Fruit fly (Drosophila melanogaster) whole organism, embryonic: Measurements from ENCODE around the gene Mink.
A peak's percentile ranks its signal among the peaks of the same experiment; 100 is the strongest.

Experiments used
- Abd-B ChIP-seq: fragments of 200-800 bp; sonication (Bioruptor generic); optimal IDR thresholded peaks from 2 replicates; lab custom pipeline; 2018; ENCODE audit warnings: missing biosample characterization, mild to moderate bottlenecking, missing genetic modification characterization, moderate library complexity
- Atf6 ChIP-seq: fragments of 200-800 bp; sonication (Bioruptor generic); IDR thresholded peaks from 2 replicates; pipeline ENCODE4 v1.3.6; 2022; ENCODE audit warnings: missing biosample characterization, missing genetic modification characterization
- Bdp1 ChIP-seq: fragments of 200-800 bp; sonication (Bioruptor generic); optimal IDR thresholded peaks from 3 replicates; lab custom pipeline; 2016; ENCODE audit warnings: missing biosample characterization, missing genetic modification characterization
- Bgb ChIP-seq: fragments of 200-800 bp; sonication (Bioruptor generic); IDR thresholded peaks from 2 replicates; pipeline ENCODE4 v1.3.6; 2022; ENCODE audit warnings: missing biosample characterization, missing genetic modification characterization; ENCODE audit not compliant: partially characterized antibody
- C15 ChIP-seq: fragments of 200-800 bp; sonication (Bioruptor generic); IDR thresholded peaks from 3 replicates; pipeline ENCODE4 v1.3.6; 2022; ENCODE audit warnings: missing biosample characterization, missing genetic modification characterization
- CG10366 ChIP-seq: fragments of 200-800 bp; sonication (Bioruptor generic); IDR thresholded peaks from 2 replicates; pipeline ENCODE4 v1.3.6; 2022; ENCODE audit warnings: missing biosample characterization, missing genetic modification characterization
- CG10431 ChIP-seq: fragments of 200-800 bp; sonication (Bioruptor generic); optimal IDR thresholded peaks from 3 replicates; lab custom pipeline; 2018; ENCODE audit warnings: missing biosample characterization, mild to moderate bottlenecking, missing genetic modification characterization
- CG12155 ChIP-seq: fragments of 200-800 bp; sonication (Bioruptor generic); optimal IDR thresholded peaks from 3 replicates; lab custom pipeline; 2016; ENCODE audit warnings: missing biosample characterization, missing genetic modification characterization
- CG12236 ChIP-seq: fragments of 200-800 bp; sonication (Bioruptor generic); optimal IDR thresholded peaks from 2 replicates; lab custom pipeline; 2016; ENCODE audit warnings: missing biosample characterization, missing genetic modification characterization
- CG12942 ChIP-seq: fragments of 200-800 bp; sonication (Bioruptor generic); optimal IDR thresholded peaks from 3 replicates; lab custom pipeline; 2016; ENCODE audit warnings: missing biosample characterization, missing genetic modification characterization
- CG14860 ChIP-seq: fragments of 200-800 bp; sonication (Bioruptor generic); IDR thresholded peaks from 3 replicates; pipeline ENCODE4 v1.3.6; 2022; ENCODE audit warnings: missing biosample characterization, missing genetic modification characterization; ENCODE audit not compliant: partially characterized antibody
- CG15696 ChIP-seq: fragments of 200-800 bp; sonication (Bioruptor generic); optimal IDR thresholded peaks from 2 replicates; lab custom pipeline; 2019; ENCODE audit warnings: missing biosample characterization, mild to moderate bottlenecking, missing genetic modification characterization, moderate library complexity
- CG17361 ChIP-seq: fragments of 200-800 bp; sonication (Bioruptor generic); IDR thresholded peaks from 3 replicates; pipeline ENCODE4 v1.3.6; 2022; ENCODE audit warnings: missing biosample characterization, missing genetic modification characterization
- CG17829 ChIP-seq: fragments of 200-800 bp; optimal IDR thresholded peaks from 2 replicates; lab custom pipeline; 2019; ENCODE audit warnings: missing biosample characterization, mild to moderate bottlenecking, missing genetic modification characterization, moderate library complexity
- CG18476 ChIP-seq: fragments of 200-800 bp; sonication (Bioruptor generic); optimal IDR thresholded peaks from 2 replicates; lab custom pipeline; 2016; ENCODE audit warnings: missing biosample characterization, mild to moderate bottlenecking, missing genetic modification characterization
- CG33557 ChIP-seq: fragments of 200-800 bp; sonication (Bioruptor generic); optimal IDR thresholded peaks from 2 replicates; lab custom pipeline; 2019; ENCODE audit warnings: missing biosample characterization, mild to moderate bottlenecking, missing genetic modification characterization, moderate library complexity
- CG4730 ChIP-seq: fragments of 200-800 bp; sonication (Bioruptor generic); IDR thresholded peaks from 2 replicates; pipeline ENCODE4 v1.3.6; 2022; ENCODE audit warnings: missing biosample characterization, missing genetic modification characterization
- CG4854 ChIP-seq: fragments of 200-800 bp; sonication (Bioruptor generic); optimal IDR thresholded peaks from 2 replicates; lab custom pipeline; 2016; ENCODE audit warnings: missing biosample characterization, missing genetic modification characterization, inconsistent platforms
- CG6272 ChIP-seq: fragments of 200-800 bp; sonication (Bioruptor generic); IDR thresholded peaks from 2 replicates; pipeline ENCODE4 v1.3.6; 2022; ENCODE audit warnings: missing biosample characterization, missing genetic modification characterization
- CG6791 ChIP-seq: fragments of 200-800 bp; sonication (Bioruptor generic); IDR thresholded peaks from 3 replicates; pipeline ENCODE4 v1.3.6; 2022; ENCODE audit warnings: missing biosample characterization, missing genetic modification characterization; ENCODE audit not compliant: partially characterized antibody
- CG6854 ChIP-seq: fragments of 200-800 bp; sonication (Bioruptor generic); optimal IDR thresholded peaks from 3 replicates; lab custom pipeline; 2017; ENCODE audit warnings: missing biosample characterization, mild to moderate bottlenecking, missing genetic modification characterization
- CG7271 ChIP-seq: fragments of 200-800 bp; sonication (Bioruptor generic); optimal IDR thresholded peaks from 2 replicates; lab custom pipeline; 2018; ENCODE audit warnings: missing biosample characterization, mild to moderate bottlenecking, missing genetic modification characterization, moderate library complexity
- CG7839 ChIP-seq: fragments of 200-800 bp; sonication (Bioruptor generic); optimal IDR thresholded peaks from 3 replicates; lab custom pipeline; 2018; ENCODE audit warnings: missing biosample characterization, mild to moderate bottlenecking, missing genetic modification characterization, moderate library complexity
- CTCF ChIP-seq: fragments of 200-800 bp; sonication (Bioruptor generic); optimal IDR thresholded peaks from 2 replicates; lab custom pipeline; 2017; ENCODE audit warnings: missing biosample characterization, mild to moderate bottlenecking, missing genetic modification characterization, moderate library complexity
- Doc2 ChIP-seq: fragments of 200-800 bp; sonication (Bioruptor generic); IDR thresholded peaks from 2 replicates; pipeline ENCODE4 v1.3.6; 2022; ENCODE audit warnings: missing biosample characterization, missing genetic modification characterization
- Dref ChIP-seq: fragments of 200-800 bp; sonication (Bioruptor generic); IDR thresholded peaks from 2 replicates; pipeline ENCODE4 v1.3.6; 2022; ENCODE audit warnings: missing biosample characterization, missing genetic modification characterization
- H2.0 ChIP-seq: fragments of 200-800 bp; sonication (Bioruptor generic); IDR thresholded peaks from 2 replicates; pipeline ENCODE4 v1.3.6; 2022; ENCODE audit warnings: missing biosample characterization, missing genetic modification characterization
- Lhr ChIP-seq: fragments of 200-800 bp; sonication (Bioruptor generic); optimal IDR thresholded peaks from 3 replicates; lab custom pipeline; 2017; ENCODE audit warnings: mild to moderate bottlenecking, missing biosample characterization, missing genetic modification reagents, missing genetic modification characterization
- PHDP ChIP-seq: fragments of 200-800 bp; sonication (Bioruptor generic); optimal IDR thresholded peaks from 3 replicates; lab custom pipeline; 2018; ENCODE audit warnings: missing biosample characterization, mild to moderate bottlenecking, missing genetic modification characterization, moderate library complexity
- Sox102F ChIP-seq: fragments of 200-800 bp; sonication (Bioruptor generic); optimal IDR thresholded peaks from 2 replicates; lab custom pipeline; 2018; ENCODE audit warnings: missing biosample characterization, mild to moderate bottlenecking, missing genetic modification characterization, moderate library complexity
- Xbp1 ChIP-seq: fragments of 200-800 bp; sonication (Bioruptor generic); optimal IDR thresholded peaks from 3 replicates; lab custom pipeline; 2016; ENCODE audit warnings: missing biosample characterization, mild to moderate bottlenecking, missing genetic modification characterization
- ato ChIP-seq: fragments of 200-800 bp; sonication (Bioruptor generic); IDR thresholded peaks from 2 replicates; pipeline ENCODE4 v1.3.6; 2022; ENCODE audit warnings: missing biosample characterization, missing genetic modification characterization; ENCODE audit not compliant: partially characterized antibody
- bowl ChIP-seq: fragments of 200-800 bp; sonication (Bioruptor generic); IDR thresholded peaks from 2 replicates; pipeline ENCODE4 v1.3.6; 2022; ENCODE audit warnings: missing biosample characterization, missing genetic modification characterization
- dimm ChIP-seq: fragments of 200-800 bp; sonication (Bioruptor generic); IDR thresholded peaks from 2 replicates; pipeline ENCODE4 v1.3.6; 2022; ENCODE audit warnings: missing biosample characterization, missing genetic modification characterization
- fd3F ChIP-seq: fragments of 200-800 bp; sonication (Bioruptor generic); optimal IDR thresholded peaks from 2 replicates; lab custom pipeline; 2018; ENCODE audit warnings: missing biosample characterization, mild to moderate bottlenecking, missing genetic modification characterization, moderate library complexity
- fru ChIP-seq: fragments of >200 bp; optimal IDR thresholded peaks from 2 replicates; lab custom pipeline; 2017
- gro ChIP-seq: fragments of 200-800 bp; sonication (Bioruptor generic); optimal IDR thresholded peaks from 2 replicates; lab custom pipeline; 2016; ENCODE audit warnings: missing biosample characterization, missing genetic modification characterization
- org-1 ChIP-seq: fragments of 200-800 bp; sonication (Bioruptor generic); optimal IDR thresholded peaks from 2 replicates; lab custom pipeline; 2017; ENCODE audit warnings: missing biosample characterization, missing genetic modification characterization
- pan ChIP-seq, 4 experiments: fragments of >200 bp in 3 of 4; fragments of 200-800 bp in 1 of 4; sonication (Bioruptor generic) in 1 of 4; optimal IDR thresholded peaks in 3 of 4; IDR thresholded peaks in 1 of 4; 2 replicates each; pipeline versions ENCODE4 v1.3.6 to Lab custom; 2017 to 2022; ENCODE audit warnings: missing biosample characterization in 2 of 4, missing genetic modification characterization in 2 of 4, mixed read lengths in 1 of 4
- pzg ChIP-seq: fragments of 200-800 bp; sonication (Bioruptor generic); optimal IDR thresholded peaks from 3 replicates; lab custom pipeline; 2018; ENCODE audit warnings: missing biosample characterization, mild to moderate bottlenecking, missing genetic modification characterization, moderate library complexity
- ranshi ChIP-seq: fragments of 200-800 bp; sonication (Bioruptor generic); IDR thresholded peaks from 2 replicates; pipeline ENCODE4 v1.3.6; 2022; ENCODE audit warnings: missing biosample characterization, missing genetic modification characterization
- scrt ChIP-seq: fragments of 200-800 bp; sonication (Bioruptor generic); optimal IDR thresholded peaks from 2 replicates; lab custom pipeline; 2018; ENCODE audit warnings: missing biosample characterization, mild to moderate bottlenecking, missing genetic modification characterization, moderate library complexity
- sim ChIP-seq: fragments of 200-800 bp; sonication (Bioruptor generic); IDR thresholded peaks from 2 replicates; pipeline ENCODE4 v1.3.6; 2022; ENCODE audit warnings: missing biosample characterization, missing genetic modification characterization
- sna ChIP-seq: fragments of 200-800 bp; sonication (Bioruptor generic); IDR thresholded peaks from 2 replicates; pipeline ENCODE4 v1.3.6; 2022; ENCODE audit warnings: missing biosample characterization, missing genetic modification characterization; ENCODE audit not compliant: partially characterized antibody
- ttk ChIP-seq: fragments of 200-800 bp; sonication (Bioruptor generic); IDR thresholded peaks from 2 replicates; pipeline ENCODE4 v2.1.2; 2022; ENCODE audit warnings: missing biosample characterization, missing genetic modification characterization
- tx ChIP-seq: fragments of 200-800 bp; sonication (Bioruptor generic); optimal IDR thresholded peaks from 2 replicates; lab custom pipeline; 2016; ENCODE audit warnings: missing biosample characterization, missing genetic modification characterization
- vvl ChIP-seq: fragments of 200-800 bp; sonication (Bioruptor generic); IDR thresholded peaks from 2 replicates; pipeline ENCODE4 v1.3.6; 2022; ENCODE audit warnings: missing biosample characterization, missing genetic modification characterization
- wdn ChIP-seq: fragments of 200-800 bp; sonication (Bioruptor generic); IDR thresholded peaks from 2 replicates; pipeline ENCODE4 v1.3.6; 2022; ENCODE audit warnings: missing biosample characterization, missing genetic modification characterization
- wek ChIP-seq: fragments of 200-800 bp; sonication (Bioruptor generic); optimal IDR thresholded peaks from 3 replicates; lab custom pipeline; 2018; ENCODE audit warnings: missing biosample characterization, mild to moderate bottlenecking, missing genetic modification characterization, moderate library complexity
- wor ChIP-seq: fragments of 200-800 bp; sonication (Bioruptor generic); IDR thresholded peaks from 2 replicates; pipeline ENCODE4 v1.3.6; 2022; ENCODE audit warnings: missing biosample characterization, missing genetic modification characterization

Mink gene

dm6 chr3R:24893320-24893955 lies 28.8 kb upstream of the Mink start (continued):
- no peak for TF ChIP-seq C15 (GFP tag; lab: Robert Waterston, UW)
- peak; percentile 66 for TF ChIP-seq org-1 (GFP tag; lab: Kevin White, UChicago)
- no peak for TF ChIP-seq fru
- no peak for TF ChIP-seq sna (GFP tag; lab: Robert Waterston, UW)
- peak; percentile 89 for TF ChIP-seq CG33557 (GFP tag; lab: Kevin White, UChicago)
- TF ChIP-seq Atf6 (GFP tag; lab: Robert Waterston, UW), result peak; percentile 62; the same call in 1 of the 2 replicates
- peak; percentile 92 for TF ChIP-seq CG15696 (tag; lab: Kevin White, UChicago)
- TF ChIP-seq ranshi (GFP tag; lab: Robert Waterston, UW), result peak; percentile 32; the same call in 1 of the 2 replicates
- TF ChIP-seq Lhr (GFP tag; lab: Kevin White, UChicago), result peak; percentile 32
- TF ChIP-seq bowl, result 0 out of 2 replicates have a peak, but pooled peaks have one; percentile 14
- TF ChIP-seq CG6854 (GFP tag; lab: Kevin White, UChicago), result peak; percentile 62
- TF ChIP-seq CG10366, result 0 out of 2 replicates have a peak, but pooled peaks have one; percentile 19
- TF ChIP-seq CG4730, result peak; percentile 64
- TF ChIP-seq pzg (GFP tag; lab: Kevin White, UChicago), result no peak
- 0 out of 2 replicates have a peak, but pooled peaks have one; percentile 13 for TF ChIP-seq ato (GFP tag; lab: Robert Waterston, UW)
- TF ChIP-seq CG6791, result no peak
- TF ChIP-seq Bdp1, result no peak
- peak; percentile 54 for TF ChIP-seq CG18476
- TF ChIP-seq H2.0 (GFP tag; lab: Robert Waterston, UW), result peak; percentile 24; the same call in 1 of the 2 replicates
- no peak for TF ChIP-seq gro
- TF ChIP-seq sim (GFP tag; lab: Robert Waterston, UW), result no peak
- TF ChIP-seq CG17361 (GFP tag; lab: Robert Waterston, UW), result peak; percentile 98
- TF ChIP-seq fd3F, result peak; percentile 45
- TF ChIP-seq Dref (GFP tag; lab: Robert Waterston, UW), result no peak
- no peak for TF ChIP-seq Doc2 (GFP tag; lab: Robert Waterston, UW)
- TF ChIP-seq ttk, result peak; percentile 55
- peak; percentile 64 for TF ChIP-seq scrt (GFP tag; lab: Kevin White, UChicago)
- TF ChIP-seq CTCF (GFP tag; lab: Kevin White, UChicago), result no peak
- peak; percentile 95 for TF ChIP-seq CG17829 (tag; lab: Kevin White, UChicago)
- no peak for TF ChIP-seq Bgb (GFP tag; lab: Robert Waterston, UW)
- TF ChIP-seq vvl (GFP tag; lab: Robert Waterston, UW), result peak; percentile 83
- peak; percentile 53 for TF ChIP-seq CG12155 (GFP tag; lab: Kevin White, UChicago)
- peak; percentile 45 for TF ChIP-seq CG10431 (GFP tag; lab: Kevin White, UChicago)
- TF ChIP-seq Abd-B (GFP tag; lab: Kevin White, UChicago), result peak; percentile 83
- peak; percentile 43 for TF ChIP-seq Xbp1 (GFP tag; lab: Kevin White, UChicago)
- TF ChIP-seq CG7271 (tag; lab: Kevin White, UChicago), result peak; percentile 45
- no peak for TF ChIP-seq pan (optimal IDR thresholded peaks at IDR 0.05; lab: Kevin White, UChicago)
- peak in 1 of 2 experiments; percentile 69 for TF ChIP-seq pan (GFP tag; optimal IDR thresholded peaks at IDR 0.05 in 1 of 2, IDR thresholded peaks at IDR 0.05 in 1 of 2)
- TF ChIP-seq CG14860 (GFP tag; lab: Robert Waterston, UW), result no peak
- TF ChIP-seq tx (GFP tag; lab: Kevin White, UChicago), result no peak
- no peak for TF ChIP-seq PHDP
- TF ChIP-seq wek (GFP tag; lab: Kevin White, UChicago), result no peak
- no peak for TF ChIP-seq CG4854 (GFP tag; lab: Kevin White, UChicago)
- no peak for TF ChIP-seq wdn (GFP tag; lab: Robert Waterston, UW)
- TF ChIP-seq CG7839 (tag; lab: Kevin White, UChicago), result peak; percentile 92
- peak; percentile 47; the same call in 1 of the 2 replicates for TF ChIP-seq wor (GFP tag; lab: Robert Waterston, UW)
- 0 out of 2 replicates have a peak, but pooled peaks have one; percentile 6 for TF ChIP-seq dimm (GFP tag; lab: Robert Waterston, UW)
- TF ChIP-seq CG12942, result peak; percentile 52
- TF ChIP-seq Sox102F, result peak; percentile 74
- no peak for TF ChIP-seq CG12236 (GFP tag; lab: Kevin White, UChicago)
- no peak for TF ChIP-seq CG6272
